Worm (Caenorhabditis elegans) whole organism, L3 larva: ENCODE measurements around the gene mnm-2.

Experiments
- nhr-11 ChIP-seq: fragments of 150-350 bp; optimal IDR thresholded peaks from 2 replicates; lab custom pipeline; 2014; ENCODE audit warnings: missing biosample characterization, missing genetic modification characterization
- nhr-28 ChIP-seq: fragments of 150-350 bp; optimal IDR thresholded peaks from 2 replicates; lab custom pipeline; 2014; ENCODE audit warnings: missing biosample characterization, missing genetic modification characterization

DNA sequence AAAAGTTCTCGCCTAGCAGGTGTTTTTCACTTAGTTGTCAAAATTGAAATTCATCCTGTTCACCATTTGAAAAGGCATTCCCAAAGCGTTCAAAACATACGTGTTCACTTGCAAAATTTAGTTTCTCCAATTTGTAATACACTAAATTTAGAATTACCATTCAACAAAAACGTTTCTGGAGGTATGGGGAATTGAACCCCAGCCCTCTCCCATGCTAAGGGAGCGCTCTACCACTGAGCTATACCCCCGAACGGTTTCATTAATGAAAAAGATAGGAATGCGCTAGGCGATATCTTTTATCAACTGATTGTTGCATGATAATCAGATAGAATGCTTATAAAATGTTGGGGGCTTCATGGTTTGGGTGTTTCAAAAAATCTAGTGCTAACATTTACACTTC, 46.1 kb downstream of the mnm-2 start:
- no peak for TF ChIP-seq nhr-28
- no peak for TF ChIP-seq nhr-11
